Worm (Caenorhabditis elegans) whole organism, L1 larva: ENCODE data around the gene Y57E12AR.1.

ENCODE experiments used
- ceh-63 ChIP-seq: fragments of 200-800 bp; sonication (Bioruptor generic); optimal IDR thresholded peaks from 2 replicates; lab custom pipeline; 2018; ENCODE audit warnings: mild to moderate bottlenecking, missing genetic modification characterization, missing compliant biosample characterization
- lsy-2 ChIP-seq, 2 experiments: fragments of 150-350 bp; optimal IDR thresholded peaks; 2 replicates each; lab custom pipeline; 2014; ENCODE audit warnings: missing biosample characterization in 2 of 2, missing genetic modification characterization in 2 of 2
- mep-1 ChIP-seq: fragments of 150-350 bp; optimal IDR thresholded peaks from 2 replicates; lab custom pipeline; 2014; ENCODE audit warnings: missing biosample characterization, missing genetic modification characterization
- skn-1 ChIP-seq: fragments of 150-350 bp; optimal IDR thresholded peaks from 2 replicates; lab custom pipeline; 2014; ENCODE audit warnings: missing biosample characterization, missing genetic modification characterization
- snpc-4 ChIP-seq: fragments of 150-350 bp; optimal IDR thresholded peaks from 2 replicates; lab custom pipeline; 2014; ENCODE audit warnings: missing biosample characterization, missing genetic modification characterization
- unc-130 ChIP-seq: fragments of 150-350 bp; optimal IDR thresholded peaks from 2 replicates; lab custom pipeline; 2017; ENCODE audit warnings: missing biosample characterization, missing genetic modification characterization, inconsistent platforms
- vab-15 ChIP-seq: sonication (generic microtip); optimal IDR thresholded peaks from 2 replicates; lab custom pipeline; 2017; ENCODE audit warnings: missing genotype, mild to moderate bottlenecking, missing genetic modification characterization, missing compliant biosample characterization
- ztf-11 ChIP-seq, 2 experiments: sonication (generic microtip); optimal IDR thresholded peaks; 2 replicates each; lab custom pipeline; 2016 to 2017; ENCODE audit warnings: missing genetic modification characterization in 2 of 2, missing biosample characterization in 1 of 2, missing compliant biosample characterization in 1 of 2

ce11 chrV:7087340-7087739, 22.2 kb upstream of the Y57E12AR.1 start:
- no peak for TF ChIP-seq mep-1 (tag; lab: Kevin White, UChicago)
- no peak for TF ChIP-seq ztf-11 (tag; optimal IDR thresholded peaks at IDR 0.05; lab: Kevin White, UChicago)
- TF ChIP-seq skn-1 (tag; lab: Kevin White, UChicago), result no peak
- no peak for TF ChIP-seq vab-15 (tag; lab: Kevin White, UChicago)
- no peak for TF ChIP-seq ceh-63 (GFP tag; lab: Kevin White, UChicago)
- TF ChIP-seq unc-130, result no peak
- TF ChIP-seq snpc-4 (tag; lab: Kevin White, UChicago), result no peak
- no peak for TF ChIP-seq lsy-2 (tag; optimal IDR thresholded peaks at IDR 0.05; lab: Kevin White, UChicago)
